Worm (Caenorhabditis elegans) whole organism, L2 larva: Measurements from ENCODE around the gene Y41C4A.32.

Source experiments
- C34F6.9 ChIP-seq: fragments of 150-350 bp; optimal IDR thresholded peaks from 2 replicates; lab custom pipeline; 2014; ENCODE audit warnings: missing biosample characterization, missing genetic modification characterization
- F13H6.1 ChIP-seq: sonication (generic microtip); optimal IDR thresholded peaks from 2 replicates; lab custom pipeline; 2016; ENCODE audit warnings: missing genetic modification characterization, missing compliant biosample characterization
- Y55F3AM.14 ChIP-seq: fragments of 200-800 bp; sonication (Bioruptor generic); optimal IDR thresholded peaks from 2 replicates; lab custom pipeline; 2018; ENCODE audit warnings: mild to moderate bottlenecking, missing genetic modification characterization, missing compliant biosample characterization
- ZK546.5 ChIP-seq: sonication (generic microtip); optimal IDR thresholded peaks from 2 replicates; lab custom pipeline; 2017; ENCODE audit warnings: missing biosample characterization, missing genetic modification characterization
- alr-1 ChIP-seq: fragments of 150-350 bp; optimal IDR thresholded peaks from 2 replicates; lab custom pipeline; 2014; ENCODE audit warnings: missing biosample characterization, missing genetic modification characterization
- aly-2 ChIP-seq: fragments of 150-350 bp; optimal IDR thresholded peaks from 2 replicates; lab custom pipeline; 2014; ENCODE audit warnings: missing biosample characterization, missing genetic modification characterization
- ama-1 ChIP-seq: fragments of 150-350 bp; optimal IDR thresholded peaks from 2 replicates; lab custom pipeline; 2018; ENCODE audit warnings: inconsistent platforms
- blmp-1 ChIP-seq: sonication (generic microtip); optimal IDR thresholded peaks from 2 replicates; lab custom pipeline; 2017; ENCODE audit warnings: missing genetic modification characterization, mild to moderate bottlenecking, missing compliant biosample characterization, antibody characterized with exemption, moderate library complexity; ENCODE audit not compliant: insufficient read depth
- ceh-16 ChIP-seq: fragments of 150-350 bp; optimal IDR thresholded peaks from 2 replicates; lab custom pipeline; 2014; ENCODE audit warnings: missing biosample characterization, missing genetic modification characterization
- ceh-82 ChIP-seq: fragments of 150-350 bp; optimal IDR thresholded peaks from 2 replicates; lab custom pipeline; 2014; ENCODE audit warnings: missing biosample characterization, missing genetic modification characterization
- crh-2 ChIP-seq: sonication (generic microtip); optimal IDR thresholded peaks from 2 replicates; lab custom pipeline; 2017; ENCODE audit warnings: missing biosample characterization, missing genetic modification characterization
- dmd-4 ChIP-seq: sonication (generic microtip); optimal IDR thresholded peaks from 2 replicates; lab custom pipeline; 2017; ENCODE audit warnings: missing biosample characterization, missing genetic modification characterization
- egl-27 ChIP-seq: sonication (generic microtip); optimal IDR thresholded peaks from 3 replicates; lab custom pipeline; 2017; ENCODE audit warnings: missing biosample characterization, missing genetic modification reagents, missing genetic modification characterization
- elt-1 ChIP-seq: fragments of 150-350 bp; optimal IDR thresholded peaks from 2 replicates; lab custom pipeline; 2014; ENCODE audit warnings: missing biosample characterization, missing genetic modification characterization
- elt-3 ChIP-seq: sonication (generic microtip); optimal IDR thresholded peaks from 2 replicates; lab custom pipeline; 2017; ENCODE audit warnings: missing biosample characterization, missing genetic modification characterization
- gmeb-1 ChIP-seq: fragments of 150-350 bp; optimal IDR thresholded peaks from 2 replicates; lab custom pipeline; 2014; ENCODE audit warnings: missing biosample characterization, missing genetic modification characterization
- lin-13 ChIP-seq: fragments of 150-350 bp; optimal IDR thresholded peaks from 2 replicates; lab custom pipeline; 2014; ENCODE audit warnings: missing biosample characterization, missing genetic modification reagents, missing genetic modification characterization
- lin-39 ChIP-seq: fragments of 150-350 bp; optimal IDR thresholded peaks from 2 replicates; lab custom pipeline; 2014; ENCODE audit warnings: missing biosample characterization, missing genetic modification reagents, missing genetic modification characterization
- mab-5 ChIP-seq: fragments of 150-350 bp; optimal IDR thresholded peaks from 2 replicates; lab custom pipeline; 2014; ENCODE audit warnings: missing biosample characterization, missing genetic modification characterization
- nhr-10 ChIP-seq: sonication (generic microtip); optimal IDR thresholded peaks from 2 replicates; lab custom pipeline; 2017; ENCODE audit warnings: missing biosample characterization, missing genetic modification characterization
- nhr-11 ChIP-seq: fragments of 150-350 bp; optimal IDR thresholded peaks from 2 replicates; lab custom pipeline; 2014; ENCODE audit warnings: missing biosample characterization, missing genetic modification characterization
- nhr-129 ChIP-seq: fragments of 150-350 bp; optimal IDR thresholded peaks from 2 replicates; lab custom pipeline; 2014; ENCODE audit warnings: missing biosample characterization, missing genetic modification characterization
- nhr-237 ChIP-seq: fragments of 150-350 bp; optimal IDR thresholded peaks from 2 replicates; lab custom pipeline; 2014; ENCODE audit warnings: missing biosample characterization, missing genetic modification characterization
- nhr-6 ChIP-seq: fragments of 150-350 bp; optimal IDR thresholded peaks from 2 replicates; lab custom pipeline; 2014; ENCODE audit warnings: missing biosample characterization, missing genetic modification characterization
- nhr-77 ChIP-seq: fragments of 150-350 bp; optimal IDR thresholded peaks from 2 replicates; lab custom pipeline; 2014; ENCODE audit warnings: missing biosample characterization, missing genetic modification characterization
- peb-1 ChIP-seq: fragments of 150-350 bp; optimal IDR thresholded peaks from 2 replicates; lab custom pipeline; 2014; ENCODE audit warnings: missing biosample characterization, missing genetic modification characterization
- sem-4 ChIP-seq: fragments of 150-350 bp; optimal IDR thresholded peaks from 2 replicates; lab custom pipeline; 2014; ENCODE audit warnings: missing biosample characterization, missing genetic modification reagents, missing genetic modification characterization
- skn-1 ChIP-seq: sonication (generic microtip); optimal IDR thresholded peaks from 2 replicates; lab custom pipeline; 2017; ENCODE audit warnings: missing biosample characterization, missing genetic modification characterization
- sma-3 ChIP-seq: sonication (generic microtip); optimal IDR thresholded peaks from 2 replicates; lab custom pipeline; 2016; ENCODE audit warnings: missing genetic modification reagents, missing genetic modification characterization, missing compliant biosample characterization
- snpc-4 ChIP-seq: fragments of 150-350 bp; optimal IDR thresholded peaks from 2 replicates; lab custom pipeline; 2014; ENCODE audit warnings: missing biosample characterization, missing genetic modification characterization
- unc-55 ChIP-seq: fragments of 150-350 bp; sonication (generic microtip); optimal IDR thresholded peaks from 3 replicates; lab custom pipeline; 2014; ENCODE audit warnings: missing biosample characterization, missing genetic modification reagents, missing genetic modification characterization
- zag-1 ChIP-seq: fragments of 150-350 bp; optimal IDR thresholded peaks from 2 replicates; lab custom pipeline; 2014; ENCODE audit warnings: missing biosample characterization, missing genetic modification characterization
- ztf-4 ChIP-seq: fragments of 150-350 bp; optimal IDR thresholded peaks from 2 replicates; lab custom pipeline; 2014; ENCODE audit warnings: missing biosample characterization, missing genetic modification characterization

Y41C4A.32 gene

DNA sequence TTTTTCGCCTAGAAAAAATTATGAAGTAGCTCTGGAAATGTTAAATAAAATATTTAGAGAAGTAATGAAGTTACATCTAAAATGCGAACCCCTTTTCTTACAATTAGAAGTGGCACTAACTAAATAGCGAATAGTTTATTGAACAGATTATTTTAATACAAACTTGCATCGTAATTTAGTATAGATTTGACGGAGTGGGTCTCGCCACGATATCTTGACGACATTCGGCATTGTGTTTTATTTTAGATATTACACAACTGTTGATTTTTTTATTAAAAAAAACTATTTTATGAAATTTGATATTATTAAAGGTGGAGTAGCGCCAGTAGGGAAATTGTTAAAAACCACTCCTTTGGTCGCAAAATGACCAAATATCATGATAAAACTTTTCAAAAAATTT is 31.6 kb upstream of the Y41C4A.32 start:
- TF ChIP-seq Y55F3AM.14 (no peak), lin-39 (tag; lab: Kevin White, UChicago) (no peak), zag-1 (no peak), C34F6.9 (tag; lab: Kevin White, UChicago) (no peak), ceh-16 (tag; lab: Kevin White, UChicago) (no peak), egl-27 (no peak), ama-1 (lab: Kevin White, UChicago) (no peak), sem-4 (tag; lab: Kevin White, UChicago) (no peak), lin-13 (no peak), nhr-10 (no peak), blmp-1 (tag; lab: Kevin White, UChicago) (no peak), F13H6.1 (tag; lab: Kevin White, UChicago) (no peak), unc-55 (GFP tag; lab: Kevin White, UChicago) (no peak), ztf-4 (tag; lab: Kevin White, UChicago) (no peak)

DNA sequence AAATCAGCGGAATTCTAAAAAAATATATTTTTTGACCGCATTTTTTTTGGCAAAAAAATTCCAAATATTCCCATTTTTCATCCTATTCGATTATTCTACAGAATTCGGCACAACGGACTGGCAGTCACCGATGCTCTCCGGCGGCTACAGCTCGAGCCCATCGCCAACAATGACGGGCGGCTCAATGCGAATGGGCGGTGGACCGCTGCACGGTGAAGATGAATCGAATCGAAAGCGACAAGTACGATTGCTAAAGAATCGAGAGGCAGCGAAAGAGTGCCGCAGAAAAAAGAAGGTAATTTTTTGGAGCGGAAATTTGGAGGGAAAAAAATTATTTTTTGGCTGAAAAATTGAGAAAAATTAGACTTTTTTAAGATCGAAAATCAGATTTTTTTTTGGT is 29.1 kb upstream of the Y41C4A.32 start:
- TF ChIP-seq dmd-4 (no peak), nhr-237 (no peak), unc-55 (GFP tag; lab: Kevin White, UChicago) (no peak), nhr-77 (no peak), mab-5 (tag; lab: Kevin White, UChicago) (no peak), zag-1 (no peak), elt-3 (tag; lab: Kevin White, UChicago) (no peak), lin-13 (no peak), nhr-6 (no peak), gmeb-1 (tag; lab: Kevin White, UChicago) (no peak), egl-27 (no peak), nhr-11 (no peak)

ce11 chrIII:11694506-11694947 is 27.0 kb upstream of the Y41C4A.32 start:
- TF ChIP-seq ama-1 (lab: Kevin White, UChicago) (peak; percentile 52), skn-1 (no peak), crh-2 (peak; percentile 6), aly-2 (tag; lab: Kevin White, UChicago) (no peak), Y55F3AM.14 (peak; percentile 45)

- TF ChIP-seq nhr-11 (no peak), elt-1 (tag; lab: Kevin White, UChicago) (no peak), F13H6.1 (tag; lab: Kevin White, UChicago) (no peak), nhr-129 (tag; lab: Kevin White, UChicago) (no peak), alr-1 (no peak), sma-3 (GFP tag; lab: Kevin White, UChicago) (no peak), ceh-16 (tag; lab: Kevin White, UChicago) (no peak), crh-2 (no peak), ama-1 (lab: Kevin White, UChicago) (no peak), ceh-82 (tag; lab: Kevin White, UChicago) (no peak)
Observed at ce11 chrIII:11694975-11695374, 26.5 kb upstream of the Y41C4A.32 start, which contains the start of gene Y41C4A.22. Gene Y41C4A.22, plus strand, starts transcription at chrIII:11695275.

DNA sequence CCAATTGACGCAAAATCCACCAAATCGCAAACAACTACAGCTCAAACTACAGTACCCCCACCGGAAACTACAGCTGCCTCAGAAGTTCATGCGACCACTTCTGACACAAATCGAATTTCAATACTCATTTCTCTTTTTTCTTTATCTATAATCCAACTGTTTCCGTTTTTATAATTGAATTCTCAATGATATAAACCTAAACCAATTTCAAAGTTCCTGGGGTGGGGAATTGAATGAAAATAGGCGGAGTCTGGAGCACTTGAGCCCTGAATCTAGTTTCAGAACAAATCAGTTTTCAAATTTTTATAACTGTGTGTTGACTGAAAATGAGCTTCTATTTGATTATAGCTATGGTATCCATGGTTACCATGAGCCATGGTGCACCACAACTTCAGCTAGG is 25.2 kb upstream of the Y41C4A.32 start, which contains the start of gene Y41C4A.6:
Gene Y41C4A.6 (plus strand): TSS at position 301 of the 400 bp plus-strand sequence.
- no peak for TF ChIP-seq F13H6.1 (tag; lab: Kevin White, UChicago)
- no peak for TF ChIP-seq sma-3 (GFP tag; lab: Kevin White, UChicago)
- no peak for TF ChIP-seq snpc-4 (tag; lab: Kevin White, UChicago)
- no peak for TF ChIP-seq nhr-77
- TF ChIP-seq lin-13, result no peak
- TF ChIP-seq dmd-4, result no peak
- TF ChIP-seq peb-1, result no peak

ce11 chrIII:11698569-11698968 is 22.9 kb upstream of the Y41C4A.32 start, which contains the start of gene Y41C4A.7:
Gene Y41C4A.7, plus strand, starts transcription at chrIII:11698869.
- TF ChIP-seq ZK546.5 (no peak), elt-3 (tag; lab: Kevin White, UChicago) (no peak), unc-55 (GFP tag; lab: Kevin White, UChicago) (no peak), elt-1 (tag; lab: Kevin White, UChicago) (no peak), skn-1 (no peak), sem-4 (tag; lab: Kevin White, UChicago) (no peak), ceh-82 (tag; lab: Kevin White, UChicago) (no peak), Y55F3AM.14 (no peak), ceh-16 (tag; lab: Kevin White, UChicago) (no peak)
- TF ChIP-seq, all 48 proteins: peak for 0
